Worm (Caenorhabditis elegans): Measurements from ENCODE around the gene lido-16.

lido-16 gene

ce11 chrII:6470985-6471384 is 13.8 kb downstream of the lido-16 start, which contains the start of gene dgk-5:
Gene dgk-5, minus strand, starts transcription at chrII:6471085.
- TF ChIP-seq hlh-6 (tag; optimal IDR thresholded peaks at IDR 0.05) = no peak
- no peak for TF ChIP-seq che-1 (tag; optimal IDR thresholded peaks at IDR 0.05)
- TF ChIP-seq npax-4 (tag; optimal IDR thresholded peaks at IDR 0.05) = no peak
- no peak for TF ChIP-seq ceh-45 (GFP tag; IDR thresholded peaks at IDR 0.05)
- no peak for TF ChIP-seq unc-55 (GFP tag; optimal IDR thresholded peaks at IDR 0.05)

- TF ChIP-seq ztf-16 (tag; optimal IDR thresholded peaks at IDR 0.05) (no peak), sdc-2 (tag; optimal IDR thresholded peaks at IDR 0.05) (no peak), tbx-7 (tag; optimal IDR thresholded peaks at IDR 0.05) (no peak), ceh-24 (tag; optimal IDR thresholded peaks at IDR 0.05) (no peak), eyg-1 (tag; optimal IDR thresholded peaks at IDR 0.05) (no peak), ceh-19 (GFP tag; optimal IDR thresholded peaks at IDR 0.05) (no peak), ceh-48 (tag; optimal IDR thresholded peaks at IDR 0.05) (no peak), fax-1 (tag; optimal IDR thresholded peaks at IDR 0.05) (no peak), fkh-6 (tag; optimal IDR thresholded peaks at IDR 0.05) (no peak), ets-4 (tag; optimal IDR thresholded peaks at IDR 0.05) (no peak), nfya-1 (tag; optimal IDR thresholded peaks at IDR 0.05) (no peak), ceh-22 (tag; optimal IDR thresholded peaks at IDR 0.05) (no peak), ttx-3 (tag; optimal IDR thresholded peaks at IDR 0.05) (no peak)
These were observed 15.4 kb downstream of the lido-16 start for ce11 chrII:6469340-6469739.

DNA sequence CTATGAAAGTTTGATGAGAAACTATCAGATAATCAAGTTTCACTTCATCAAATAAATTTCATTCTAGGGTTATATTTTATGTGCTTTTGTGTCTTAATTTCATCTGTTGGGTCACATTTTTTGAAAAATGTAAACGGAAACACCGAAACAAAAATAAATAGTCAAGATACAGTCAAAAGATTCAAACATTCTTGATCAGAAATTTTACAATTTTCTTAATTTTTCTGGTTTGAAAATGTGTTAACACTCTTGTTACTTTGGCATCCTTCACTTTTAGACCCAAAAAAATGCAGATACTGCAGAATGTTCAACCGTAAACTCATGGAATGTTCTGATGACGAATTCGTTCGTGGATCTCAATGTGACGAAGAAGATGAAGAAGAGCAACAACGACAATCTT is 30.1 kb downstream of the lido-16 start, which contains the start of gene aptf-1:
aptf-1 (plus strand) TSS at position 301 of the 400 bp plus-strand sequence.
- TF ChIP-seq fkh-10 (GFP tag; optimal IDR thresholded peaks at IDR 0.05) (no peak), T23F11.4 (GFP tag; optimal IDR thresholded peaks at IDR 0.05) (no peak), eyg-1 (tag; optimal IDR thresholded peaks at IDR 0.05) (no peak), che-1 (tag; optimal IDR thresholded peaks at IDR 0.05) (no peak), Y22D7AL.16 (tag; optimal IDR thresholded peaks at IDR 0.05) (no peak), pag-3 (tag; optimal IDR thresholded peaks at IDR 0.05; ENCODE audit: borderline replicate concordance) (no peak), ceh-30 (tag; optimal IDR thresholded peaks at IDR 0.05) (no peak), unc-55 (GFP tag; optimal IDR thresholded peaks at IDR 0.05) (no peak), ets-4 (tag; optimal IDR thresholded peaks at IDR 0.05) (no peak), ttx-3 (tag; optimal IDR thresholded peaks at IDR 0.05) (no peak), mec-3 (tag; optimal IDR thresholded peaks at IDR 0.05; ENCODE audit: borderline replicate concordance) (no peak), madf-2 (tag; optimal IDR thresholded peaks at IDR 0.05) (no peak), ama-1 (optimal IDR thresholded peaks at IDR 0.05) (no peak)

ce11 chrII:6453341-6453806 is 31.4 kb downstream of the lido-16 start, which contains the start of gene atg-16.2:
Gene atg-16.2, minus strand, starts transcription at chrII:6453391.
- TF ChIP-seq rnt-1 (tag; optimal IDR thresholded peaks at IDR 0.05) = no peak
- no peak for TF ChIP-seq unc-86 (tag; optimal IDR thresholded peaks at IDR 0.05)
- peak; percentile 37 for TF ChIP-seq nfya-1 (tag; optimal IDR thresholded peaks at IDR 0.05)
- no peak for TF ChIP-seq npax-4 (tag; optimal IDR thresholded peaks at IDR 0.05)
- no peak for TF ChIP-seq pag-3 (tag; optimal IDR thresholded peaks at IDR 0.05; ENCODE audit: borderline replicate concordance)
- peak; percentile 60 for TF ChIP-seq hlh-30 (tag; optimal IDR thresholded peaks at IDR 0.05; ENCODE audit: insufficient read depth)
- peak; percentile 11 for TF ChIP-seq ceh-14 (tag; optimal IDR thresholded peaks at IDR 0.05)
- TF ChIP-seq tbx-2 (tag; optimal IDR thresholded peaks at IDR 0.05) = no peak
- TF ChIP-seq ceh-31 (tag; optimal IDR thresholded peaks at IDR 0.05) = peak; percentile 62
- TF ChIP-seq ceh-48 (tag; optimal IDR thresholded peaks at IDR 0.05) = peak; percentile 13
- peak; percentile 90 for TF ChIP-seq unc-42 (tag; optimal IDR thresholded peaks at IDR 0.05)
- TF ChIP-seq nhr-232 (tag; optimal IDR thresholded peaks at IDR 0.05) = no peak
- peak; percentile 21 for TF ChIP-seq hlh-8 (tag; optimal IDR thresholded peaks at IDR 0.05)
- no peak for TF ChIP-seq odd-2 (tag; optimal IDR thresholded peaks at IDR 0.05)
- TF ChIP-seq ceh-9 (tag; optimal IDR thresholded peaks at IDR 0.05) = no peak
- TF ChIP-seq lin-11 (tag; optimal IDR thresholded peaks at IDR 0.05) = no peak

Measured in whole organism, late embryonic.